Worm (Caenorhabditis elegans) whole organism, mixed stage, embryonic: ENCODE results near the gene ZK1240.5.

Source experiments
- M03D4.4 ChIP-seq: sonication (generic microtip); optimal IDR thresholded peaks from 2 replicates; lab custom pipeline; 2017; ENCODE audit warnings: mild to moderate bottlenecking, missing genetic modification characterization, missing compliant biosample characterization
- ceh-39 ChIP-seq: fragments of 150-350 bp; optimal IDR thresholded peaks from 2 replicates; lab custom pipeline; 2014; ENCODE audit warnings: missing biosample characterization, missing genetic modification characterization
- ces-1 ChIP-seq: fragments of 150-350 bp; optimal IDR thresholded peaks from 2 replicates; lab custom pipeline; 2014; ENCODE audit warnings: missing biosample characterization, missing genetic modification reagents, missing genetic modification characterization
- drap-1 ChIP-seq: fragments of 200-800 bp; sonication (Bioruptor generic); optimal IDR thresholded peaks from 3 replicates; lab custom pipeline; 2018; ENCODE audit warnings: mild to moderate bottlenecking, missing genetic modification characterization, missing compliant biosample characterization
- elt-3 ChIP-seq: fragments of 150-350 bp; optimal IDR thresholded peaks from 2 replicates; lab custom pipeline; 2014; ENCODE audit warnings: missing biosample characterization, missing genetic modification characterization
- lin-13 ChIP-seq: fragments of 150-350 bp; optimal IDR thresholded peaks from 2 replicates; lab custom pipeline; 2014; ENCODE audit warnings: missing biosample characterization, missing genetic modification characterization
- lsy-2 ChIP-seq: fragments of 150-350 bp; optimal IDR thresholded peaks from 2 replicates; lab custom pipeline; 2014; ENCODE audit warnings: missing biosample characterization, missing genetic modification characterization
- mep-1 ChIP-seq: fragments of 150-350 bp; optimal IDR thresholded peaks from 2 replicates; lab custom pipeline; 2017; ENCODE audit warnings: missing biosample characterization, missing genetic modification reagents, missing genetic modification characterization, inconsistent platforms
- nhr-12 ChIP-seq: fragments of 150-350 bp; optimal IDR thresholded peaks from 2 replicates; lab custom pipeline; 2014; ENCODE audit warnings: missing biosample characterization, missing genetic modification characterization
- nhr-237 ChIP-seq: fragments of 150-350 bp; optimal IDR thresholded peaks from 2 replicates; lab custom pipeline; 2014; ENCODE audit warnings: missing biosample characterization, missing genetic modification characterization
- nhr-76 ChIP-seq: sonication (generic microtip); optimal IDR thresholded peaks from 2 replicates; lab custom pipeline; 2017; ENCODE audit warnings: missing biosample characterization, missing genetic modification characterization
- sem-2 ChIP-seq: fragments of 200-800 bp; sonication (Bioruptor generic); optimal IDR thresholded peaks from 2 replicates; lab custom pipeline; 2018; ENCODE audit warnings: mild to moderate bottlenecking, missing genetic modification characterization, missing compliant biosample characterization
- snpc-4 ChIP-seq: fragments of 150-350 bp; optimal IDR thresholded peaks from 2 replicates; lab custom pipeline; 2014; ENCODE audit warnings: missing biosample characterization, missing genetic modification characterization
- unc-39 ChIP-seq: fragments of 150-350 bp; optimal IDR thresholded peaks from 2 replicates; lab custom pipeline; 2014; ENCODE audit warnings: missing biosample characterization, missing genetic modification characterization

DNA sequence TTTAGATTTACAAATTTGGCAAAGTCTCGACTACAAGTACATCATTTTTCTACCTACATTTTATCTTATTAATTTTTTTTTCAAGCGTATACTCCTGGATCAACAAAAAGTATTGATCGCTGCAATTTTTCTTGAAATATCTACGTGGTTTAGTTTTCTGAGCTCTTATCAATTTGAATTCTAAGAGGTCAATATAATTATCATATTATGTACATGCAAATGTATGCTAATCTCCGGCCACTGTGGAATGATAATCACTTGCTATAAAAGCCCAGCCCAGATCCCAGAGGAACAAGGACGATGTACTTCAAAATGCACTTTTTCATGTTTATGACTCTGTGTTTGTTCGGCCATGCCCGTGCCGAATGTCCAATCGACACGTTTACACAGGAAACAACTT lies 39.1 kb upstream of the ZK1240.5 start, which contains the start of gene F43C11.1:
- TF ChIP-seq ces-1 (GFP tag; lab: Kevin White, UChicago): no peak
- no peak for TF ChIP-seq sem-2 (GFP tag; lab: Kevin White, UChicago)
- no peak for TF ChIP-seq nhr-12 (tag; lab: Kevin White, UChicago)
- TF ChIP-seq snpc-4 (tag; lab: Kevin White, UChicago): no peak
- TF ChIP-seq nhr-237: no peak
- no peak for TF ChIP-seq unc-39
- no peak for TF ChIP-seq lin-13 (tag; lab: Kevin White, UChicago)
- TF ChIP-seq drap-1 (GFP tag; lab: Kevin White, UChicago): no peak
- TF ChIP-seq elt-3 (tag; lab: Kevin White, UChicago): no peak
- no peak for TF ChIP-seq lsy-2 (tag; lab: Kevin White, UChicago)
- no peak for TF ChIP-seq mep-1
- TF ChIP-seq nhr-76 (tag; lab: Kevin White, UChicago): no peak
- TF ChIP-seq M03D4.4: no peak
- TF ChIP-seq ceh-39 (tag; lab: Kevin White, UChicago): no peak
